Worm (Caenorhabditis elegans) whole organism, L4 larva: ENCODE results near the gene unc-49.

Experiments used
- D1046.2 ChIP-seq: fragments of 200-800 bp; sonication (Bioruptor generic); IDR thresholded peaks from 2 replicates; pipeline ENCODE4 v1.3.6; 2022; ENCODE audit warnings: missing genetic modification characterization, missing compliant biosample characterization
- F10B5.3 ChIP-seq: sonication (generic microtip); optimal IDR thresholded peaks from 2 replicates; lab custom pipeline; 2016; ENCODE audit warnings: mild to moderate bottlenecking, missing genetic modification characterization, missing compliant biosample characterization
- F37D6.2 ChIP-seq: sonication (generic microtip); optimal IDR thresholded peaks from 2 replicates; lab custom pipeline; 2016; ENCODE audit warnings: mild to moderate bottlenecking, missing genetic modification characterization, missing compliant biosample characterization
- F49E8.2 ChIP-seq: sonication (generic microtip); optimal IDR thresholded peaks from 2 replicates; lab custom pipeline; 2016; ENCODE audit warnings: missing compliant biosample characterization, mild to moderate bottlenecking, missing genetic modification characterization, borderline replicate concordance
- R02D3.7 ChIP-seq: fragments of 150-350 bp; sonication (generic microtip); optimal IDR thresholded peaks from 3 replicates; lab custom pipeline; 2014; ENCODE audit warnings: missing biosample characterization, missing genetic modification characterization
- T20F7.1 ChIP-seq: fragments of 200-800 bp; sonication (Bioruptor generic); optimal IDR thresholded peaks from 2 replicates; lab custom pipeline; 2018; ENCODE audit warnings: mild to moderate bottlenecking, missing genetic modification characterization, missing compliant biosample characterization
- ZK337.2 ChIP-seq: fragments of 200-800 bp; sonication (Bioruptor generic); IDR thresholded peaks from 2 replicates; pipeline ENCODE4 v1.3.6; 2022; ENCODE audit warnings: missing genetic modification reagents, missing genetic modification characterization, missing compliant biosample characterization
- ZK546.5 ChIP-seq, 2 experiments: sonication (generic microtip); optimal IDR thresholded peaks; 2 replicates each; lab custom pipeline; 2017; ENCODE audit warnings: missing biosample characterization in 2 of 2, missing genetic modification characterization in 2 of 2
- aha-1 ChIP-seq: fragments of 150-350 bp; peaks from one replicate; lab custom pipeline; 2014; ENCODE audit warnings: missing biosample characterization, missing genetic modification characterization
- ama-1 ChIP-seq: fragments of 150-350 bp; optimal IDR thresholded peaks from 2 replicates; lab custom pipeline; 2014; ENCODE audit warnings: inconsistent platforms, mixed read lengths
- arid-1 ChIP-seq: fragments of 200-800 bp; sonication (Bioruptor generic); conservative IDR thresholded peaks from 2 replicates; pipeline ENCODE4 v1.3.6; 2022; ENCODE audit warnings: missing genetic modification reagents, missing genetic modification characterization, missing compliant biosample characterization
- ceh-32 ChIP-seq: sonication (generic microtip); optimal IDR thresholded peaks from 2 replicates; lab custom pipeline; 2016; ENCODE audit warnings: mild to moderate bottlenecking, missing genetic modification characterization, missing compliant biosample characterization; ENCODE audit not compliant: poor library complexity
- ceh-44 ChIP-seq: fragments of 200-800 bp; sonication (Bioruptor generic); IDR thresholded peaks from 2 replicates; pipeline ENCODE4 v1.3.6; 2022; ENCODE audit warnings: missing genetic modification reagents, missing genetic modification characterization, missing compliant biosample characterization
- ces-1 ChIP-seq: fragments of 150-350 bp; sonication (generic microtip); optimal IDR thresholded peaks from 4 replicates; lab custom pipeline; 2014; ENCODE audit warnings: missing biosample characterization, missing genetic modification reagents, missing genetic modification characterization
- cey-2 ChIP-seq: sonication (generic microtip); optimal IDR thresholded peaks from 3 replicates; lab custom pipeline; 2017; ENCODE audit warnings: missing genetic modification characterization, mild to moderate bottlenecking, missing compliant biosample characterization, antibody characterized with exemption, borderline replicate concordance; ENCODE audit not compliant: insufficient read depth
- daf-12 ChIP-seq: fragments of 150-350 bp; optimal IDR thresholded peaks from 2 replicates; lab custom pipeline; 2014; ENCODE audit warnings: missing biosample characterization, missing genetic modification reagents, missing genetic modification characterization
- daf-19 ChIP-seq: fragments of 200-800 bp; sonication (Bioruptor generic); conservative IDR thresholded peaks from 2 replicates; pipeline ENCODE4 v1.3.6; 2022; ENCODE audit warnings: missing genetic modification characterization, missing compliant biosample characterization
- dpl-1 ChIP-seq: fragments of 150-350 bp; optimal IDR thresholded peaks from 2 replicates; lab custom pipeline; 2014; ENCODE audit warnings: missing biosample characterization, missing genetic modification reagents, missing genetic modification characterization
- egl-27 ChIP-seq: sonication (generic microtip); optimal IDR thresholded peaks from 3 replicates; lab custom pipeline; 2017; ENCODE audit warnings: missing biosample characterization, missing genetic modification reagents, missing genetic modification characterization
- egl-43 ChIP-seq: fragments of 200-800 bp; sonication (Bioruptor generic); IDR thresholded peaks from 2 replicates; pipeline ENCODE4 v1.3.6; 2022; ENCODE audit warnings: missing genetic modification reagents, missing genetic modification characterization, missing compliant biosample characterization
- gei-8 ChIP-seq: fragments of 200-800 bp; sonication (Bioruptor generic); optimal IDR thresholded peaks from 2 replicates; lab custom pipeline; 2018; ENCODE audit warnings: mild to moderate bottlenecking, missing genetic modification characterization, missing compliant biosample characterization
- hif-1 ChIP-seq, 2 experiments: sonication (generic microtip); optimal IDR thresholded peaks; 2 replicates each; lab custom pipeline; 2016 to 2017; ENCODE audit warnings: missing compliant biosample characterization in 2 of 2, missing genetic modification characterization in 2 of 2, missing genetic modification reagents in 2 of 2, missing genotype in 2 of 2, mild to moderate bottlenecking in 1 of 2
- hlh-11 ChIP-seq: fragments of 200-800 bp; sonication (Bioruptor generic); optimal IDR thresholded peaks from 2 replicates; lab custom pipeline; 2018; ENCODE audit warnings: mild to moderate bottlenecking, missing genetic modification characterization, missing compliant biosample characterization
- hmg-1.1 ChIP-seq: fragments of 200-800 bp; sonication (Bioruptor generic); IDR thresholded peaks from 2 replicates; pipeline ENCODE4 v1.3.6; 2022; ENCODE audit warnings: missing genetic modification reagents, missing genetic modification characterization, missing compliant biosample characterization
- lin-13 ChIP-seq: fragments of 150-350 bp; optimal IDR thresholded peaks from 2 replicates; lab custom pipeline; 2014; ENCODE audit warnings: missing biosample characterization, missing genetic modification reagents, missing genetic modification characterization
- lin-29 ChIP-seq: fragments of 200-800 bp; sonication (Bioruptor generic); IDR thresholded peaks from 2 replicates; pipeline ENCODE4 v1.3.6; 2022; ENCODE audit warnings: missing genetic modification reagents, missing genetic modification characterization, missing compliant biosample characterization
- lin-38 ChIP-seq: fragments of 200-800 bp; sonication (Bioruptor generic); IDR thresholded peaks from 2 replicates; pipeline ENCODE4 v1.3.6; 2022; ENCODE audit warnings: missing genetic modification reagents, missing genetic modification characterization, missing compliant biosample characterization
- lin-39 ChIP-seq: fragments of 150-350 bp; optimal IDR thresholded peaks from 2 replicates; lab custom pipeline; 2014; ENCODE audit warnings: missing biosample characterization, missing genetic modification reagents, missing genetic modification characterization
- lsy-2 ChIP-seq, 2 experiments: fragments of 150-350 bp in 1 of 2; sonication (generic microtip) in 1 of 2; optimal IDR thresholded peaks; 2 replicates each; lab custom pipeline; 2014 to 2017; ENCODE audit warnings: missing biosample characterization in 2 of 2, missing genetic modification characterization in 2 of 2
- madf-9 ChIP-seq: fragments of 200-800 bp; sonication (Bioruptor generic); conservative IDR thresholded peaks from 2 replicates; pipeline ENCODE4 v1.3.6; 2022; ENCODE audit warnings: missing genetic modification reagents, missing genetic modification characterization, missing compliant biosample characterization
- mes-2 ChIP-seq: sonication (generic microtip); optimal IDR thresholded peaks from 2 replicates; lab custom pipeline; 2016; ENCODE audit warnings: missing genotype, mild to moderate bottlenecking, missing genetic modification characterization, missing compliant biosample characterization; ENCODE audit not compliant: poor library complexity, severe bottlenecking
- mxl-3 ChIP-seq: fragments of 200-800 bp; sonication (Bioruptor generic); optimal IDR thresholded peaks from 2 replicates; lab custom pipeline; 2018; ENCODE audit warnings: mild to moderate bottlenecking, missing genetic modification characterization, missing compliant biosample characterization
- nhr-10 ChIP-seq: fragments of 150-350 bp; optimal IDR thresholded peaks from 2 replicates; lab custom pipeline; 2014; ENCODE audit warnings: missing biosample characterization, missing genetic modification characterization
- nhr-111 ChIP-seq: fragments of 200-800 bp; sonication (Bioruptor generic); optimal IDR thresholded peaks from 2 replicates; lab custom pipeline; 2018; ENCODE audit warnings: mild to moderate bottlenecking, missing genetic modification characterization, missing compliant biosample characterization
- nhr-25 ChIP-seq: sonication (generic microtip); optimal IDR thresholded peaks from 2 replicates; lab custom pipeline; 2017; ENCODE audit warnings: missing genetic modification characterization, mild to moderate bottlenecking, missing compliant biosample characterization, antibody characterized with exemption, moderate library complexity, borderline replicate concordance; ENCODE audit not compliant: insufficient read depth
- nhr-48 ChIP-seq: sonication (generic microtip); optimal IDR thresholded peaks from 2 replicates; lab custom pipeline; 2016; ENCODE audit warnings: mild to moderate bottlenecking, missing genetic modification characterization, missing compliant biosample characterization
- nhr-6 ChIP-seq: fragments of 150-350 bp; optimal IDR thresholded peaks from 2 replicates; lab custom pipeline; 2014; ENCODE audit warnings: missing biosample characterization, missing genetic modification characterization
- php-3 ChIP-seq: fragments of 200-800 bp; sonication (Bioruptor generic); IDR thresholded peaks from 2 replicates; pipeline ENCODE4 v1.3.6; 2022; ENCODE audit warnings: missing genetic modification reagents, missing genetic modification characterization, missing compliant biosample characterization
- pqm-1 ChIP-seq: sonication (generic microtip); optimal IDR thresholded peaks from 2 replicates; lab custom pipeline; 2017; ENCODE audit warnings: missing biosample characterization, missing genetic modification characterization
- rbr-2 ChIP-seq: sonication (generic microtip); optimal IDR thresholded peaks from 2 replicates; lab custom pipeline; 2016; ENCODE audit warnings: missing genotype, missing genetic modification characterization, missing compliant biosample characterization
- set-16 ChIP-seq: fragments of 200-800 bp; sonication (Bioruptor generic); IDR thresholded peaks from 2 replicates; pipeline ENCODE4 v1.3.6; 2022; ENCODE audit warnings: missing genetic modification reagents, missing genetic modification characterization, missing compliant biosample characterization
- skn-1 ChIP-seq: fragments of 150-350 bp; optimal IDR thresholded peaks from 2 replicates; lab custom pipeline; 2014; ENCODE audit warnings: missing biosample characterization, missing genetic modification characterization
- spr-1 ChIP-seq: sonication (generic microtip); optimal IDR thresholded peaks from 2 replicates; lab custom pipeline; 2016; ENCODE audit warnings: mild to moderate bottlenecking, missing genetic modification characterization, missing compliant biosample characterization
- tag-97 ChIP-seq: fragments of 200-800 bp; sonication (Bioruptor generic); IDR thresholded peaks from 2 replicates; pipeline ENCODE4 v1.3.6; 2022; ENCODE audit warnings: missing genetic modification characterization, missing compliant biosample characterization
- unc-39 ChIP-seq: sonication (generic microtip); optimal IDR thresholded peaks from 2 replicates; lab custom pipeline; 2017; ENCODE audit warnings: missing biosample characterization, missing genetic modification characterization
- unc-62 ChIP-seq, 3 experiments: fragments of 150-350 bp in 1 of 3; sonication (generic microtip); optimal IDR thresholded peaks in 2 of 3; peaks in 1 of 3; 1 replicate in 1 of 3; 2 replicates in 2 of 3; lab custom pipeline; 2014 to 2017; ENCODE audit warnings: missing biosample characterization in 3 of 3, missing genetic modification characterization in 3 of 3, missing genetic modification reagents in 3 of 3, missing genotype in 1 of 3
- vab-7 ChIP-seq: fragments of 200-800 bp; sonication (Bioruptor generic); IDR thresholded peaks from 2 replicates; pipeline ENCODE4 v1.3.6; 2022; ENCODE audit warnings: missing genetic modification reagents, missing genetic modification characterization, missing compliant biosample characterization
- zip-11 ChIP-seq: fragments of 200-800 bp; sonication (Bioruptor generic); IDR thresholded peaks from 2 replicates; pipeline ENCODE4 v1.3.6; 2022; ENCODE audit warnings: missing genetic modification characterization, missing compliant biosample characterization
- ztf-11 ChIP-seq: fragments of 150-350 bp; optimal IDR thresholded peaks from 2 replicates; lab custom pipeline; 2014; ENCODE audit warnings: missing biosample characterization, missing genetic modification characterization

The unc-49 gene

DNA sequence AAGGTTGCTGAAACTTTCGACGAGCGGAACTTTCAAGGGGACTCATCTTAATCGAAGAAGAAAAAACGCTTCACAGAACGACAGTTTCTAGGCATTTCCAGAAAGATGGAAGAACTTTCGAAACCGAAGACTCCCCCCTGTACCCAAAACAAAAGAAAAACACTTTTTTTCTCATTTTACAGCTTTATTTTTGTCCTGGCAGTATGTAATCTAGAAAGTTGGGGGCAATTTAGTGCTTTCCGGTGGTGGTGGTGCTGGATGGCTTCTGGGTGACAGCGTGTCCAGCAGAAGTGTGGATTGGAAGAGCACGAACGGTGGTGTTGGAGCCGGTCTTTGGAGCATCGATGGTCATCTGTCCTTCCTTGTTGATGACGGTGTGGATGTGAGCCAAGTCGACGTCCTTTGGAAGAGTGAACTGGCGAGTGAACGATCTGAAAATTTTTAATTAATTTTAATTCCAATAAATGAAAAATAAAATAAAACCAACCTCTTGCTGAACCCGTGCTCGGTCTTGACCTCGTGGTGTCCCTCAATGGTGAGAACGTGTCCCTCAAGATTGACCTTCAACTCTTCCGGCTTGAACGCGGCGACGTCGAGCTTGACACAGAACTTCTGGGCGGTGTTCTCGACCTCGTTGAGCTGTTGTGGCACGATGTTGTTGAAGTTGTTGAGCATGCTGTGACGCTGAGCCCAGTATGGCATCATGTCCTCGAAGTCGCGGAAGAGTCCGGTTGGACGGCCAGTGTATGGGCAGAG, 14.4 kb upstream of the unc-49 start (continued):
- TF ChIP-seq hlh-11 (tag; lab: Kevin White, UChicago) (no peak), nhr-6 (tag; lab: Kevin White, UChicago) (no peak), ceh-44 (GFP tag; lab: Robert Waterston, UW) (no peak), nhr-25 (tag; lab: Kevin White, UChicago) (no peak), madf-9 (GFP tag; lab: Robert Waterston, UW) (no peak), arid-1 (GFP tag; lab: Robert Waterston, UW) (0 out of 2 replicates have a peak, but pooled peaks have one; percentile 28), php-3 (GFP tag; lab: Robert Waterston, UW) (no peak), hmg-1.1 (GFP tag; lab: Robert Waterston, UW) (no peak), unc-62 (GFP tag; optimal IDR thresholded peaks at IDR 0.05 in 1 of 2; lab: Kevin White, UChicago) (no peak), unc-62 (tag; optimal IDR thresholded peaks at IDR 0.05; lab: Kevin White, UChicago) (no peak), ZK546.5 (tag; optimal IDR thresholded peaks at IDR 0.05; lab: Kevin White, UChicago) (no peak), R02D3.7 (no peak), ama-1 (lab: Kevin White, UChicago) (peak; percentile 56), rbr-2 (tag; lab: Kevin White, UChicago) (no peak), ztf-11 (tag; lab: Kevin White, UChicago) (no peak), lin-13 (no peak), F49E8.2 (tag; lab: Kevin White, UChicago) (peak; percentile 54), mxl-3 (no peak), set-16 (GFP tag; lab: Robert Waterston, UW) (peak; percentile 33; the same call in 1 of the 2 replicates), nhr-10 (tag; lab: Kevin White, UChicago) (no peak), daf-12 (tag; lab: Kevin White, UChicago) (no peak), lin-38 (GFP tag; lab: Robert Waterston, UW) (peak; percentile 79), egl-43 (GFP tag; lab: Robert Waterston, UW) (peak; percentile 20; the same call in 1 of the 2 replicates), F37D6.2 (tag; lab: Kevin White, UChicago) (no peak), lin-29 (GFP tag; lab: Robert Waterston, UW) (no peak), tag-97 (GFP tag; lab: Robert Waterston, UW) (no peak), T20F7.1 (no peak), cey-2 (no peak), F10B5.3 (tag; lab: Kevin White, UChicago) (no peak), mes-2 (tag; lab: Kevin White, UChicago) (peak; percentile 13), unc-39 (tag; lab: Kevin White, UChicago) (no peak), zip-11 (GFP tag; lab: Robert Waterston, UW) (no peak), lsy-2 (tag; optimal IDR thresholded peaks at IDR 0.05; lab: Kevin White, UChicago) (no peak), nhr-48 (no peak), dpl-1 (GFP tag; lab: Kevin White, UChicago) (no peak), ZK337.2 (GFP tag; lab: Robert Waterston, UW) (no peak), hif-1 (tag; optimal IDR thresholded peaks at IDR 0.05; lab: Kevin White, UChicago) (no peak), aha-1 (tag; lab: Kevin White, UChicago) (no peak), skn-1 (tag; lab: Kevin White, UChicago) (no peak), gei-8 (GFP tag; lab: Kevin White, UChicago) (peak; percentile 26), egl-27 (tag; lab: Kevin White, UChicago) (no peak), ces-1 (GFP tag; lab: Kevin White, UChicago) (no peak), daf-19 (GFP tag; lab: Robert Waterston, UW) (0 out of 2 replicates have a peak, but pooled peaks have one; percentile 7), pqm-1 (tag; lab: Kevin White, UChicago) (no peak), ceh-32 (no peak), D1046.2 (no peak), lin-39 (tag; lab: Kevin White, UChicago) (no peak), nhr-111 (GFP tag; lab: Kevin White, UChicago) (no peak), spr-1 (no peak), vab-7 (GFP tag; lab: Robert Waterston, UW) (no peak)
